Worm (Caenorhabditis elegans) whole organism, L1 larva: Measurements from ENCODE around the gene zyg-9.

Experiments
- C04F5.9 ChIP-seq: sonication (generic microtip); optimal IDR thresholded peaks from 2 replicates; lab custom pipeline; 2016; ENCODE audit warnings: missing genetic modification characterization, missing compliant biosample characterization
- C16A3.4 ChIP-seq: fragments of 150-350 bp; optimal IDR thresholded peaks from 2 replicates; lab custom pipeline; 2014; ENCODE audit warnings: missing biosample characterization, missing genetic modification characterization
- C34B4.2 ChIP-seq: sonication (generic microtip); optimal IDR thresholded peaks from 2 replicates; lab custom pipeline; 2017; ENCODE audit warnings: mild to moderate bottlenecking, missing genetic modification characterization, missing compliant biosample characterization
- F16B12.6 ChIP-seq: fragments of 150-350 bp; optimal IDR thresholded peaks from 2 replicates; lab custom pipeline; 2014; ENCODE audit warnings: missing biosample characterization, missing genetic modification characterization
- Y116A8C.19 ChIP-seq: sonication (generic microtip); optimal IDR thresholded peaks from 2 replicates; lab custom pipeline; 2016; ENCODE audit warnings: missing compliant biosample characterization, missing genetic modification characterization, borderline replicate concordance
- alr-1 ChIP-seq: fragments of 200-800 bp; sonication (Bioruptor generic); optimal IDR thresholded peaks from 2 replicates; lab custom pipeline; 2018; ENCODE audit warnings: borderline replicate concordance, mild to moderate bottlenecking, missing genetic modification characterization, missing compliant biosample characterization
- ceh-63 ChIP-seq: fragments of 200-800 bp; sonication (Bioruptor generic); optimal IDR thresholded peaks from 2 replicates; lab custom pipeline; 2018; ENCODE audit warnings: mild to moderate bottlenecking, missing genetic modification characterization, missing compliant biosample characterization
- ceh-8 ChIP-seq: fragments of 200-800 bp; sonication (Bioruptor generic); optimal IDR thresholded peaks from 2 replicates; lab custom pipeline; 2018; ENCODE audit warnings: mild to moderate bottlenecking, missing genetic modification characterization, moderate library complexity, missing compliant biosample characterization
- ceh-82 ChIP-seq, 3 experiments: fragments of 150-350 bp in 1 of 3; sonication (generic microtip) in 2 of 3; optimal IDR thresholded peaks; 2 replicates each; lab custom pipeline; 2014 to 2017; ENCODE audit warnings: missing biosample characterization in 3 of 3, missing genetic modification characterization in 3 of 3
- ceh-88 ChIP-seq: fragments of 200-800 bp; sonication (Bioruptor generic); IDR thresholded peaks from 2 replicates; pipeline ENCODE4 v1.3.6; 2022; ENCODE audit warnings: missing genetic modification characterization, missing compliant biosample characterization
- ces-1 ChIP-seq: fragments of 150-350 bp; optimal IDR thresholded peaks from 2 replicates; lab custom pipeline; 2014; ENCODE audit warnings: missing biosample characterization, missing genetic modification reagents, missing genetic modification characterization
- efl-1 ChIP-seq, 4 experiments: fragments of 150-350 bp; optimal IDR thresholded peaks in 3 of 4; peaks in 1 of 4; 1 replicate in 1 of 4; 2 replicates in 3 of 4; lab custom pipeline; 2014; ENCODE audit warnings: missing biosample characterization in 2 of 4, missing genetic modification characterization in 2 of 4, missing genetic modification reagents in 2 of 4
- egl-27 ChIP-seq, 2 experiments: fragments of 150-350 bp in 1 of 2; sonication (generic microtip); optimal IDR thresholded peaks; 3 replicates each; lab custom pipeline; 2017 to 2018; ENCODE audit warnings: missing biosample characterization in 2 of 2, missing genetic modification characterization in 2 of 2, missing genetic modification reagents in 2 of 2
- elt-2 ChIP-seq: sonication (generic microtip); optimal IDR thresholded peaks from 2 replicates; lab custom pipeline; 2016; ENCODE audit warnings: missing genetic modification characterization, mild to moderate bottlenecking, inconsistent platforms, missing compliant biosample characterization, missing genetic modification reagents
- elt-3 ChIP-seq, 6 experiments: fragments of 150-350 bp in 1 of 6; sonication (generic microtip); optimal IDR thresholded peaks; 2 replicates each; lab custom pipeline; 2017 to 2018; ENCODE audit warnings: missing biosample characterization in 6 of 6, missing genetic modification characterization in 6 of 6, inconsistent platforms in 1 of 6
- ets-5 ChIP-seq: fragments of 200-800 bp; sonication (Bioruptor generic); IDR thresholded peaks from 2 replicates; pipeline ENCODE4 v1.3.6; 2022; ENCODE audit warnings: missing genetic modification characterization, missing compliant biosample characterization
- fkh-4 ChIP-seq: sonication (generic microtip); optimal IDR thresholded peaks from 2 replicates; lab custom pipeline; 2016; ENCODE audit warnings: missing compliant biosample characterization, missing genetic modification characterization, borderline replicate concordance
- grh-1 ChIP-seq: fragments of 200-800 bp; sonication (Bioruptor generic); IDR thresholded peaks from 2 replicates; pipeline ENCODE4 v1.3.6; 2022; ENCODE audit warnings: missing genetic modification reagents, missing genetic modification characterization, missing compliant biosample characterization
- hlh-4 ChIP-seq: sonication (generic microtip); optimal IDR thresholded peaks from 2 replicates; lab custom pipeline; 2016; ENCODE audit warnings: mild to moderate bottlenecking, missing genetic modification characterization, missing compliant biosample characterization
- hpl-2 ChIP-seq: fragments of 150-350 bp; optimal IDR thresholded peaks from 2 replicates; lab custom pipeline; 2014; ENCODE audit warnings: missing biosample characterization, missing genetic modification reagents, missing genetic modification characterization
- irx-1 ChIP-seq: sonication (generic microtip); optimal IDR thresholded peaks from 2 replicates; lab custom pipeline; 2016; ENCODE audit warnings: missing genetic modification characterization, missing compliant biosample characterization
- isw-1 ChIP-seq: fragments of 200-800 bp; sonication (Bioruptor generic); IDR thresholded peaks from 2 replicates; pipeline ENCODE4 v1.3.6; 2022; ENCODE audit warnings: missing genetic modification characterization, missing compliant biosample characterization
- jun-1 ChIP-seq: fragments of 150-350 bp; optimal IDR thresholded peaks from 2 replicates; lab custom pipeline; 2014; ENCODE audit warnings: missing biosample characterization, missing genetic modification reagents, missing genetic modification characterization
- lin-13 ChIP-seq: fragments of 150-350 bp; optimal IDR thresholded peaks from 2 replicates; lab custom pipeline; 2014; ENCODE audit warnings: missing biosample characterization, missing genetic modification reagents, missing genetic modification characterization
- lin-14 ChIP-seq: fragments of 200-800 bp; sonication (Bioruptor generic); optimal IDR thresholded peaks from 2 replicates; lab custom pipeline; 2018; ENCODE audit warnings: mild to moderate bottlenecking, missing genetic modification characterization, moderate library complexity, missing compliant biosample characterization
- lin-39 ChIP-seq: fragments of 150-350 bp; optimal IDR thresholded peaks from 2 replicates; lab custom pipeline; 2014; ENCODE audit warnings: missing biosample characterization, missing genetic modification reagents, missing genetic modification characterization
- lir-3 ChIP-seq: sonication (generic microtip); optimal IDR thresholded peaks from 2 replicates; lab custom pipeline; 2016; ENCODE audit warnings: mild to moderate bottlenecking, missing genetic modification characterization, moderate library complexity, missing compliant biosample characterization; ENCODE audit not compliant: poor library complexity
- lsy-2 ChIP-seq, 2 experiments: fragments of 150-350 bp; optimal IDR thresholded peaks; 2 replicates each; lab custom pipeline; 2014; ENCODE audit warnings: missing biosample characterization in 2 of 2, missing genetic modification characterization in 2 of 2
- mdl-1 ChIP-seq, 2 experiments: fragments of 150-350 bp; optimal IDR thresholded peaks; 2 replicates each; lab custom pipeline; 2014 to 2017; ENCODE audit warnings: missing biosample characterization in 2 of 2, missing genetic modification characterization in 2 of 2, inconsistent platforms in 1 of 2
- mef-2 ChIP-seq: fragments of 150-350 bp; optimal IDR thresholded peaks from 2 replicates; lab custom pipeline; 2014; ENCODE audit warnings: missing biosample characterization, missing genetic modification characterization
- mep-1 ChIP-seq: fragments of 150-350 bp; optimal IDR thresholded peaks from 2 replicates; lab custom pipeline; 2014; ENCODE audit warnings: missing biosample characterization, missing genetic modification characterization
- nhr-19 ChIP-seq: fragments of 200-800 bp; sonication (Bioruptor generic); conservative IDR thresholded peaks from 2 replicates; pipeline ENCODE4 v1.3.6; 2022; ENCODE audit warnings: missing genetic modification characterization, missing compliant biosample characterization
- nhr-20 ChIP-seq: sonication (generic microtip); optimal IDR thresholded peaks from 2 replicates; lab custom pipeline; 2016; ENCODE audit warnings: mild to moderate bottlenecking, missing genetic modification characterization, missing compliant biosample characterization
- nhr-28 ChIP-seq: fragments of 150-350 bp; optimal IDR thresholded peaks from 2 replicates; lab custom pipeline; 2014; ENCODE audit warnings: missing biosample characterization, missing genetic modification characterization
- nhr-71 ChIP-seq: sonication (generic microtip); optimal IDR thresholded peaks from 2 replicates; lab custom pipeline; 2016; ENCODE audit warnings: mild to moderate bottlenecking, missing genetic modification characterization, moderate library complexity, missing compliant biosample characterization
- nhr-76 ChIP-seq: sonication (generic microtip); optimal IDR thresholded peaks from 2 replicates; lab custom pipeline; 2017; ENCODE audit warnings: missing biosample characterization, missing genetic modification characterization
- rnt-1 ChIP-seq: sonication (generic microtip); optimal IDR thresholded peaks from 2 replicates; lab custom pipeline; 2016; ENCODE audit warnings: mild to moderate bottlenecking, missing genetic modification characterization, moderate library complexity, missing compliant biosample characterization
- skn-1 ChIP-seq: fragments of 150-350 bp; optimal IDR thresholded peaks from 2 replicates; lab custom pipeline; 2014; ENCODE audit warnings: missing biosample characterization, missing genetic modification characterization
- snpc-4 ChIP-seq: fragments of 150-350 bp; optimal IDR thresholded peaks from 2 replicates; lab custom pipeline; 2014; ENCODE audit warnings: missing biosample characterization, missing genetic modification characterization
- tbx-2 ChIP-seq: sonication (generic microtip); optimal IDR thresholded peaks from 2 replicates; lab custom pipeline; 2016; ENCODE audit warnings: missing genetic modification characterization, missing compliant biosample characterization
- unc-62 ChIP-seq: fragments of 150-350 bp; optimal IDR thresholded peaks from 2 replicates; lab custom pipeline; 2014; ENCODE audit warnings: missing biosample characterization, missing genetic modification reagents, missing genetic modification characterization
- unc-98 ChIP-seq: fragments of 200-800 bp; sonication (Bioruptor generic); IDR thresholded peaks from 2 replicates; pipeline ENCODE4 v1.3.6; 2022; ENCODE audit warnings: missing genetic modification characterization, missing compliant biosample characterization
- vab-15 ChIP-seq: sonication (generic microtip); optimal IDR thresholded peaks from 2 replicates; lab custom pipeline; 2017; ENCODE audit warnings: missing genotype, mild to moderate bottlenecking, missing genetic modification characterization, missing compliant biosample characterization
- xbp-1 ChIP-seq: sonication (generic microtip); optimal IDR thresholded peaks from 2 replicates; lab custom pipeline; 2016; ENCODE audit warnings: missing genetic modification characterization, missing compliant biosample characterization
- zag-1 ChIP-seq: fragments of 150-350 bp; optimal IDR thresholded peaks from 2 replicates; lab custom pipeline; 2014; ENCODE audit warnings: missing biosample characterization, missing genetic modification characterization

The zyg-9 gene

ce11 chrII:8442176-8442575, 15.4 kb upstream of the zyg-9 start (continued):
- peak; percentile 9 for TF ChIP-seq skn-1 (tag; lab: Kevin White, UChicago)
- peak; percentile 2 for TF ChIP-seq C16A3.4 (tag; lab: Kevin White, UChicago)
- peak; percentile 50 to 61 for TF ChIP-seq efl-1 (optimal IDR thresholded peaks at IDR 0.05; lab: Kevin White, UChicago)
- peak; percentile 56 to 88 for TF ChIP-seq efl-1 (GFP tag; optimal IDR thresholded peaks at IDR 0.05 in 1 of 2; lab: Kevin White, UChicago)
- TF ChIP-seq nhr-28 (tag; lab: Kevin White, UChicago): no peak
- TF ChIP-seq nhr-20 (tag; lab: Kevin White, UChicago): peak; percentile 60
- peak in 1 of 2 experiments; percentile 33 for TF ChIP-seq mdl-1 (tag; optimal IDR thresholded peaks at IDR 0.05; lab: Kevin White, UChicago)
- no peak for TF ChIP-seq ceh-88 (GFP tag; lab: Robert Waterston, UW)
- TF ChIP-seq alr-1: no peak
- no peak for TF ChIP-seq ceh-8
- TF ChIP-seq irx-1 (tag; lab: Kevin White, UChicago): peak; percentile 15
- peak; percentile 48 for TF ChIP-seq lin-14 (GFP tag; lab: Kevin White, UChicago)
- peak; percentile 90 for TF ChIP-seq F16B12.6
- TF ChIP-seq ceh-63: no peak
- peak; percentile 14 to 56 (median 37) for TF ChIP-seq ceh-82 (tag; optimal IDR thresholded peaks at IDR 0.05; lab: Kevin White, UChicago)
- TF ChIP-seq mef-2 (tag; lab: Kevin White, UChicago): no peak
- TF ChIP-seq nhr-19 (GFP tag; lab: Robert Waterston, UW): peak; percentile 31
- peak; percentile 8; the same call in 1 of the 2 replicates for TF ChIP-seq isw-1 (GFP tag; lab: Robert Waterston, UW)
- no peak for TF ChIP-seq vab-15 (tag; lab: Kevin White, UChicago)
- TF ChIP-seq zag-1 (tag; lab: Kevin White, UChicago): no peak
- TF ChIP-seq elt-3 (tag; optimal IDR thresholded peaks at IDR 0.05; lab: Kevin White, UChicago): peak in 2 of 6 experiments; percentile 9 to 46
- no peak for TF ChIP-seq lin-39
- TF ChIP-seq hpl-2 (GFP tag; lab: Kevin White, UChicago): no peak
- TF ChIP-seq xbp-1 (tag; lab: Kevin White, UChicago): peak; percentile 44
- TF ChIP-seq rnt-1 (tag; lab: Kevin White, UChicago): peak; percentile 30
- TF ChIP-seq lin-13 (GFP tag; lab: Kevin White, UChicago): peak; percentile 8
- TF ChIP-seq unc-98: no peak
- TF ChIP-seq nhr-76: no peak
- no peak for TF ChIP-seq lir-3 (tag; lab: Kevin White, UChicago)
- TF ChIP-seq elt-2: no peak
- peak; percentile 38 for TF ChIP-seq tbx-2 (tag; lab: Kevin White, UChicago)
- no peak for TF ChIP-seq unc-62
- peak; percentile 26 for TF ChIP-seq jun-1
- TF ChIP-seq Y116A8C.19 (tag; lab: Kevin White, UChicago): no peak
- TF ChIP-seq snpc-4 (tag; lab: Kevin White, UChicago): peak; percentile 24
- peak; percentile 71 for TF ChIP-seq nhr-71 (tag; lab: Kevin White, UChicago)
- peak; percentile 65 for TF ChIP-seq mep-1 (tag; lab: Kevin White, UChicago)
- TF ChIP-seq ces-1 (GFP tag; lab: Kevin White, UChicago): no peak

ce11 chrII:8442717-8443223, 14.8 kb upstream of the zyg-9 start, which contains the start of gene eif-3.G:
Gene eif-3.G (plus strand): TSS chrII:8442767.
- TF ChIP-seq C34B4.2 (tag; lab: Kevin White, UChicago) (no peak), efl-1 (optimal IDR thresholded peaks at IDR 0.05; lab: Kevin White, UChicago) (no peak), efl-1 (GFP tag; optimal IDR thresholded peaks at IDR 0.05 in 1 of 2; lab: Kevin White, UChicago) (peak in 1 of 2 experiments; percentile 88)

- TF ChIP-seq egl-27 (tag; optimal IDR thresholded peaks at IDR 0.05; lab: Kevin White, UChicago) (no peak), efl-1 (optimal IDR thresholded peaks at IDR 0.05; lab: Kevin White, UChicago) (no peak), efl-1 (GFP tag; optimal IDR thresholded peaks at IDR 0.05 in 1 of 2; lab: Kevin White, UChicago) (no peak), ets-5 (GFP tag; lab: Robert Waterston, UW) (no peak), tbx-2 (tag; lab: Kevin White, UChicago) (no peak), alr-1 (no peak), lsy-2 (tag; optimal IDR thresholded peaks at IDR 0.05; lab: Kevin White, UChicago) (no peak), fkh-4 (no peak), hlh-4 (tag; lab: Kevin White, UChicago) (no peak), skn-1 (tag; lab: Kevin White, UChicago) (no peak), ces-1 (GFP tag; lab: Kevin White, UChicago) (no peak), lin-13 (GFP tag; lab: Kevin White, UChicago) (no peak), elt-2 (no peak), grh-1 (GFP tag; lab: Robert Waterston, UW) (no peak), lin-14 (GFP tag; lab: Kevin White, UChicago) (no peak), C04F5.9 (no peak)
Observed at ce11 chrII:8444007-8444406, 13.6 kb upstream of the zyg-9 start, which contains the start of gene evl-20. Gene evl-20 (plus strand): TSS chrII:8444307.
